Worm (Caenorhabditis elegans) whole organism, L2 larva: ENCODE results near the gene Y7A5A.6.

Experiments
- C34F6.9 ChIP-seq: fragments of 150-350 bp; optimal IDR thresholded peaks from 2 replicates; lab custom pipeline; 2014; ENCODE audit warnings: missing biosample characterization, missing genetic modification characterization
- F13H6.1 ChIP-seq: sonication (generic microtip); optimal IDR thresholded peaks from 2 replicates; lab custom pipeline; 2016; ENCODE audit warnings: missing genetic modification characterization, missing compliant biosample characterization
- R02D3.7 ChIP-seq: fragments of 150-350 bp; optimal IDR thresholded peaks from 2 replicates; lab custom pipeline; 2014; ENCODE audit warnings: missing biosample characterization, missing genetic modification characterization
- Y55F3AM.14 ChIP-seq: fragments of 200-800 bp; sonication (Bioruptor generic); optimal IDR thresholded peaks from 2 replicates; lab custom pipeline; 2018; ENCODE audit warnings: mild to moderate bottlenecking, missing genetic modification characterization, missing compliant biosample characterization
- ZK546.5 ChIP-seq: sonication (generic microtip); optimal IDR thresholded peaks from 2 replicates; lab custom pipeline; 2017; ENCODE audit warnings: missing biosample characterization, missing genetic modification characterization
- alr-1 ChIP-seq: fragments of 150-350 bp; optimal IDR thresholded peaks from 2 replicates; lab custom pipeline; 2014; ENCODE audit warnings: missing biosample characterization, missing genetic modification characterization
- aly-2 ChIP-seq: fragments of 150-350 bp; optimal IDR thresholded peaks from 2 replicates; lab custom pipeline; 2014; ENCODE audit warnings: missing biosample characterization, missing genetic modification characterization
- ama-1 ChIP-seq: fragments of 150-350 bp; optimal IDR thresholded peaks from 2 replicates; lab custom pipeline; 2018; ENCODE audit warnings: inconsistent platforms
- blmp-1 ChIP-seq: sonication (generic microtip); optimal IDR thresholded peaks from 2 replicates; lab custom pipeline; 2017; ENCODE audit warnings: missing genetic modification characterization, mild to moderate bottlenecking, missing compliant biosample characterization, antibody characterized with exemption, moderate library complexity; ENCODE audit not compliant: insufficient read depth
- ceh-16 ChIP-seq: fragments of 150-350 bp; optimal IDR thresholded peaks from 2 replicates; lab custom pipeline; 2014; ENCODE audit warnings: missing biosample characterization, missing genetic modification characterization
- ceh-82 ChIP-seq: fragments of 150-350 bp; optimal IDR thresholded peaks from 2 replicates; lab custom pipeline; 2014; ENCODE audit warnings: missing biosample characterization, missing genetic modification characterization
- crh-2 ChIP-seq: sonication (generic microtip); optimal IDR thresholded peaks from 2 replicates; lab custom pipeline; 2017; ENCODE audit warnings: missing biosample characterization, missing genetic modification characterization
- dmd-4 ChIP-seq: sonication (generic microtip); optimal IDR thresholded peaks from 2 replicates; lab custom pipeline; 2017; ENCODE audit warnings: missing biosample characterization, missing genetic modification characterization
- egl-27 ChIP-seq: sonication (generic microtip); optimal IDR thresholded peaks from 3 replicates; lab custom pipeline; 2017; ENCODE audit warnings: missing biosample characterization, missing genetic modification reagents, missing genetic modification characterization
- elt-1 ChIP-seq: fragments of 150-350 bp; optimal IDR thresholded peaks from 2 replicates; lab custom pipeline; 2014; ENCODE audit warnings: missing biosample characterization, missing genetic modification characterization
- elt-3 ChIP-seq: sonication (generic microtip); optimal IDR thresholded peaks from 2 replicates; lab custom pipeline; 2017; ENCODE audit warnings: missing biosample characterization, missing genetic modification characterization
- fos-1 ChIP-seq: fragments of 150-350 bp; optimal IDR thresholded peaks from 2 replicates; lab custom pipeline; 2014; ENCODE audit warnings: missing biosample characterization, missing genetic modification characterization
- gmeb-1 ChIP-seq: fragments of 150-350 bp; optimal IDR thresholded peaks from 2 replicates; lab custom pipeline; 2014; ENCODE audit warnings: missing biosample characterization, missing genetic modification characterization
- lin-11 ChIP-seq: fragments of 150-350 bp; sonication (generic microtip); optimal IDR thresholded peaks from 2 replicates; lab custom pipeline; 2014; ENCODE audit warnings: missing biosample characterization, missing genetic modification characterization, inconsistent platforms, mixed read lengths
- lin-13 ChIP-seq: fragments of 150-350 bp; optimal IDR thresholded peaks from 2 replicates; lab custom pipeline; 2014; ENCODE audit warnings: missing biosample characterization, missing genetic modification reagents, missing genetic modification characterization
- lsy-2 ChIP-seq, 2 experiments: fragments of 150-350 bp in 1 of 2; sonication (generic microtip) in 1 of 2; optimal IDR thresholded peaks; 2 replicates each; lab custom pipeline; 2014 to 2017; ENCODE audit warnings: missing biosample characterization in 2 of 2, missing genetic modification characterization in 2 of 2
- mab-5 ChIP-seq: fragments of 150-350 bp; optimal IDR thresholded peaks from 2 replicates; lab custom pipeline; 2014; ENCODE audit warnings: missing biosample characterization, missing genetic modification characterization
- mbf-1 ChIP-seq: sonication (generic microtip); optimal IDR thresholded peaks from 2 replicates; lab custom pipeline; 2017; ENCODE audit warnings: missing biosample characterization, missing genetic modification characterization
- nhr-11 ChIP-seq: fragments of 150-350 bp; optimal IDR thresholded peaks from 2 replicates; lab custom pipeline; 2014; ENCODE audit warnings: missing biosample characterization, missing genetic modification characterization
- nhr-12 ChIP-seq: fragments of 150-350 bp; optimal IDR thresholded peaks from 2 replicates; lab custom pipeline; 2014; ENCODE audit warnings: missing biosample characterization, missing genetic modification characterization
- nhr-129 ChIP-seq: fragments of 150-350 bp; optimal IDR thresholded peaks from 2 replicates; lab custom pipeline; 2014; ENCODE audit warnings: missing biosample characterization, missing genetic modification characterization
- nhr-21 ChIP-seq: fragments of 150-350 bp; optimal IDR thresholded peaks from 2 replicates; lab custom pipeline; 2014; ENCODE audit warnings: missing biosample characterization, missing genetic modification characterization
- nhr-23 ChIP-seq: fragments of 150-350 bp; optimal IDR thresholded peaks from 2 replicates; lab custom pipeline; 2014; ENCODE audit warnings: missing biosample characterization, missing genetic modification reagents, missing genetic modification characterization
- nhr-237 ChIP-seq: fragments of 150-350 bp; optimal IDR thresholded peaks from 2 replicates; lab custom pipeline; 2014; ENCODE audit warnings: missing biosample characterization, missing genetic modification characterization
- nhr-25 ChIP-seq: fragments of 150-350 bp; sonication (generic microtip); optimal IDR thresholded peaks from 3 replicates; lab custom pipeline; 2014; ENCODE audit warnings: missing biosample characterization, missing genetic modification characterization
- nhr-6 ChIP-seq: fragments of 150-350 bp; optimal IDR thresholded peaks from 2 replicates; lab custom pipeline; 2014; ENCODE audit warnings: missing biosample characterization, missing genetic modification characterization
- nhr-77 ChIP-seq: fragments of 150-350 bp; optimal IDR thresholded peaks from 2 replicates; lab custom pipeline; 2014; ENCODE audit warnings: missing biosample characterization, missing genetic modification characterization
- peb-1 ChIP-seq: fragments of 150-350 bp; optimal IDR thresholded peaks from 2 replicates; lab custom pipeline; 2014; ENCODE audit warnings: missing biosample characterization, missing genetic modification characterization
- sem-4 ChIP-seq: fragments of 150-350 bp; optimal IDR thresholded peaks from 2 replicates; lab custom pipeline; 2014; ENCODE audit warnings: missing biosample characterization, missing genetic modification reagents, missing genetic modification characterization
- skn-1 ChIP-seq: sonication (generic microtip); optimal IDR thresholded peaks from 2 replicates; lab custom pipeline; 2017; ENCODE audit warnings: missing biosample characterization, missing genetic modification characterization
- sma-3 ChIP-seq: sonication (generic microtip); optimal IDR thresholded peaks from 2 replicates; lab custom pipeline; 2016; ENCODE audit warnings: missing genetic modification reagents, missing genetic modification characterization, missing compliant biosample characterization
- sma-9 ChIP-seq, 2 experiments: fragments of 150-350 bp in 1 of 2; sonication (generic microtip) in 1 of 2; optimal IDR thresholded peaks; 2 replicates each; lab custom pipeline; 2014 to 2016; ENCODE audit warnings: missing genetic modification characterization in 2 of 2, mild to moderate bottlenecking in 1 of 2, missing biosample characterization in 1 of 2, missing compliant biosample characterization in 1 of 2, missing genetic modification reagents in 1 of 2, moderate library complexity in 1 of 2
- snpc-4 ChIP-seq: fragments of 150-350 bp; optimal IDR thresholded peaks from 2 replicates; lab custom pipeline; 2014; ENCODE audit warnings: missing biosample characterization, missing genetic modification characterization
- unc-39 ChIP-seq: fragments of 150-350 bp; optimal IDR thresholded peaks from 2 replicates; lab custom pipeline; 2014; ENCODE audit warnings: missing biosample characterization, missing genetic modification characterization
- unc-55 ChIP-seq: fragments of 150-350 bp; sonication (generic microtip); optimal IDR thresholded peaks from 3 replicates; lab custom pipeline; 2014; ENCODE audit warnings: missing biosample characterization, missing genetic modification reagents, missing genetic modification characterization
- unc-62 ChIP-seq: fragments of 150-350 bp; optimal IDR thresholded peaks from 2 replicates; lab custom pipeline; 2014; ENCODE audit warnings: missing biosample characterization, missing genetic modification reagents, missing genetic modification characterization
- zag-1 ChIP-seq: fragments of 150-350 bp; optimal IDR thresholded peaks from 2 replicates; lab custom pipeline; 2014; ENCODE audit warnings: missing biosample characterization, missing genetic modification characterization
- ztf-1 ChIP-seq: fragments of 200-800 bp; sonication (Bioruptor generic); conservative IDR thresholded peaks from 2 replicates; pipeline ENCODE4 v1.3.6; 2022; ENCODE audit warnings: missing genetic modification characterization, missing compliant biosample characterization
- ztf-11 ChIP-seq: sonication (generic microtip); optimal IDR thresholded peaks from 2 replicates; lab custom pipeline; 2017; ENCODE audit warnings: missing biosample characterization, missing genetic modification characterization
- ztf-4 ChIP-seq: fragments of 150-350 bp; optimal IDR thresholded peaks from 2 replicates; lab custom pipeline; 2014; ENCODE audit warnings: missing biosample characterization, missing genetic modification characterization

Y7A5A.6 gene

DNA sequence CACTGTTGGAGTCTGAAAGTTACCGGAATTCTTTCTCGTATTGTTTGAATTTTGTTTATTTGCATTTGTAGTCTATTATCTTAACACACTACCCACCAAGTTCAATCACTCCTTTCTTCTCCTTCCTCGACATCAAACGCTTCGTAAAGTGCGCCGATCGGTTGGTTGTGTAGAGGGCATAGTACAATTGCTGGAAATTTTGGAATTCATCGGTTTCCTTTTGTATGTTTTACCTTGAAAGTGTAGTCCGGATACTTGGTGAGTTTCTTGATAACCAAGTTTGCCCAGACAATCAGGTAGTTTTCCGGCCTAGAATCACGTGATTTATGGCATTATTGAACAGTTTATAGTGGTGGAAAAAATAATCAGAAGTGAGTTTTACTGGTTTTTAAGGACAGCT lies 47.1 kb upstream of the Y7A5A.6 start:
- no peak for TF ChIP-seq aly-2 (tag; lab: Kevin White, UChicago)
- no peak for TF ChIP-seq mab-5 (tag; lab: Kevin White, UChicago)
- TF ChIP-seq gmeb-1 (tag; lab: Kevin White, UChicago) = no peak
- no peak for TF ChIP-seq nhr-237 (tag; lab: Kevin White, UChicago)
- TF ChIP-seq peb-1 (tag; lab: Kevin White, UChicago) = no peak
- TF ChIP-seq lin-11 (tag; lab: Kevin White, UChicago) = no peak
- no peak for TF ChIP-seq lsy-2 (tag; optimal IDR thresholded peaks at IDR 0.05; lab: Kevin White, UChicago)
- TF ChIP-seq R02D3.7 = no peak
- no peak for TF ChIP-seq C34F6.9
- TF ChIP-seq ZK546.5 (tag; lab: Kevin White, UChicago) = no peak
- no peak for TF ChIP-seq nhr-129 (tag; lab: Kevin White, UChicago)
- no peak for TF ChIP-seq ama-1 (lab: Kevin White, UChicago)
- no peak for TF ChIP-seq mbf-1
- no peak for TF ChIP-seq ztf-1 (GFP tag; lab: Robert Waterston, UW)
- peak; percentile 21 for TF ChIP-seq sma-9 (GFP tag; optimal IDR thresholded peaks at IDR 0.05; lab: Kevin White, UChicago)
- no peak for TF ChIP-seq sma-9 (tag; optimal IDR thresholded peaks at IDR 0.05; lab: Kevin White, UChicago)
- peak; percentile 16 for TF ChIP-seq fos-1 (tag; lab: Kevin White, UChicago)
- TF ChIP-seq crh-2 (tag; lab: Kevin White, UChicago) = peak; percentile 8
- TF ChIP-seq sem-4 = no peak
- TF ChIP-seq alr-1 (tag; lab: Kevin White, UChicago) = no peak
- no peak for TF ChIP-seq nhr-12 (tag; lab: Kevin White, UChicago)
- TF ChIP-seq nhr-77 (tag; lab: Kevin White, UChicago) = no peak

DNA sequence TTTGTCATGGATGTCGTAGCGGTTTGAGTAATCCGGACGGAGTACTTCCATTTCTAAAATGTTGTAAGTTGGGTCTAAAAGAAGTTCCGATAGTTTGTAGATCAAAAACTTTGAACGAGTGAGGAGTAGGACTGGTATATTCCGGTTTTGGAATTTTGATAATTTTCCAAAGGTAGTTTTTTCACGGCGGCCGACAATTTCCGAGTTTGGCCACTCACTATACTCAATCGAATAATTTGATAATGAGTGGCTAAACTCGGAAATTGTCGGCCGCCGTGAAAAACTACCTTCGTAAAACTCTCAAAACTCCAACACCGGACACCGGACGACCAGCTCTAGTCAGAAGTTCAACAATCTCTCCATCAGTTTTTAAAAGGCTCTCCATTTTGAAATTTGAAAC lies 44.8 kb upstream of the Y7A5A.6 start:
- TF ChIP-seq sma-3 (no peak), mab-5 (tag; lab: Kevin White, UChicago) (no peak), aly-2 (tag; lab: Kevin White, UChicago) (no peak), crh-2 (tag; lab: Kevin White, UChicago) (no peak), nhr-77 (tag; lab: Kevin White, UChicago) (no peak), ceh-16 (tag; lab: Kevin White, UChicago) (no peak), unc-55 (GFP tag; lab: Kevin White, UChicago) (no peak), ama-1 (lab: Kevin White, UChicago) (no peak), ceh-82 (tag; lab: Kevin White, UChicago) (no peak), zag-1 (tag; lab: Kevin White, UChicago) (no peak), elt-1 (tag; lab: Kevin White, UChicago) (no peak), lin-11 (tag; lab: Kevin White, UChicago) (no peak)
- TF ChIP-seq, all 48 proteins: peak for 0

DNA sequence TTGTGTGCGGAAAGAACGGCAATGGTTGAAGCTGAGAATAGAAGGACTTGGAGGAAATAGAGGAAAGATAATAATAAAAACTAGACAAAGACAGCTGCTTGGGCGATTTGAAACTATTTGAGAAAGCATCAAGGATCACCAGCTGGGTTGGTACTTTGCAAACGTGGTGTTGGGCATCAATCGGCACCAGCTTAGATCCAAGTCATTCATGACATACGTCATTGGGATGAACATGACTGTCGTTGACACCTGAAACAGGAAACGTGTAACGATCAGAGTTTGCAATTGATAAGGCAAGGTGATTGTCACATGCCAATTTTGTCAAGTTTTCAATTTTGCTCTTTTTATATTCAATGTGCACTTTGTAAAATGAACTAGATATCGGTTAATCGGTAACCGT lies 43.0 kb upstream of the Y7A5A.6 start:
- TF ChIP-seq blmp-1 (tag; lab: Kevin White, UChicago) (no peak), nhr-129 (tag; lab: Kevin White, UChicago) (peak; percentile 29), F13H6.1 (tag; lab: Kevin White, UChicago) (peak; percentile 1), mbf-1 (no peak), nhr-237 (tag; lab: Kevin White, UChicago) (no peak), zag-1 (tag; lab: Kevin White, UChicago) (no peak), ceh-82 (tag; lab: Kevin White, UChicago) (no peak), ZK546.5 (tag; lab: Kevin White, UChicago) (no peak), dmd-4 (tag; lab: Kevin White, UChicago) (no peak), ztf-11 (tag; lab: Kevin White, UChicago) (no peak), elt-1 (tag; lab: Kevin White, UChicago) (no peak), nhr-21 (tag; lab: Kevin White, UChicago) (peak; percentile 27), ceh-16 (tag; lab: Kevin White, UChicago) (no peak), elt-3 (no peak), sma-3 (peak; percentile 23), snpc-4 (tag; lab: Kevin White, UChicago) (no peak), R02D3.7 (no peak), sem-4 (peak; percentile 34), nhr-11 (tag; lab: Kevin White, UChicago) (no peak), egl-27 (tag; lab: Kevin White, UChicago) (no peak), fos-1 (tag; lab: Kevin White, UChicago) (peak; percentile 60), nhr-25 (no peak), ztf-1 (GFP tag; lab: Robert Waterston, UW) (no peak), gmeb-1 (tag; lab: Kevin White, UChicago) (peak; percentile 4), ama-1 (lab: Kevin White, UChicago) (no peak), lin-13 (GFP tag; lab: Kevin White, UChicago) (no peak), ztf-4 (no peak), nhr-77 (tag; lab: Kevin White, UChicago) (no peak), crh-2 (tag; lab: Kevin White, UChicago) (peak; percentile 29), lin-11 (tag; lab: Kevin White, UChicago) (no peak), aly-2 (tag; lab: Kevin White, UChicago) (no peak), unc-39 (tag; lab: Kevin White, UChicago) (no peak), peb-1 (tag; lab: Kevin White, UChicago) (no peak), nhr-23 (tag; lab: Kevin White, UChicago) (no peak), Y55F3AM.14 (no peak), lsy-2 (tag; optimal IDR thresholded peaks at IDR 0.05; lab: Kevin White, UChicago) (peak; percentile 26 to 32), sma-9 (GFP tag; optimal IDR thresholded peaks at IDR 0.05; lab: Kevin White, UChicago) (peak; percentile 73), sma-9 (tag; optimal IDR thresholded peaks at IDR 0.05; lab: Kevin White, UChicago) (no peak), mab-5 (tag; lab: Kevin White, UChicago) (no peak), C34F6.9 (no peak), nhr-6 (no peak), unc-55 (GFP tag; lab: Kevin White, UChicago) (no peak), unc-62 (no peak), skn-1 (tag; lab: Kevin White, UChicago) (no peak)
